Fruit fly (Drosophila melanogaster): ENCODE results near the gene Saf-B.

Gene Saf-B

DNA sequence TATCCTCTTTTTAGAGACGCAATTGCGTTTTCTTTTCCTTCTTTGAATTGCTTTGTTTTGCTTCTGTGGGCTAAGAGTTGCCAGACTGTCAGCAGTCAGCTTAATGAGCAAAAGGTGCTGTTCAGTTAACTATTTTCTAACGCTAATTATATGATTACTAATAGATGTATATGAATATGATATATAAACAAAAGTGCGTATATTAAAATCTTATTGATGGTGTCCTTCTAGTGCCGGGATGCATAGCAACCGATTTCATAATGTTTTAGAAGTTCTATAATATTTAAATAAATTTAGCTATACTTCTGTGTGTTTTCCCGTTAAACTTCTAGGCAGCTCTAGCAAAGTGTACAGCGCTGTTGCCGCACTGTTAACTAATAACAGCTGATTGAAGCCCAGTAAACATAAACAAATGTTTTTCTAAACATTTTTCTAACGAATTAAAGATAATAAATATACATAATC, 12.7 kb downstream of the Saf-B start, which contains the start of the genes Kaz and CG43273 (continued):
- TF ChIP-seq pita (GFP tag; optimal IDR thresholded peaks at IDR 0.05) (no peak), Hr3 (GFP tag; optimal IDR thresholded peaks at IDR 0.05) (peak; percentile 48), gsb (GFP tag; IDR thresholded peaks at IDR 0.05) (no peak), CG4707 (GFP tag; optimal IDR thresholded peaks at IDR 0.05) (no peak), zen2 (GFP tag; IDR thresholded peaks at IDR 0.05; ENCODE audit: partially characterized antibody) (no peak), dimm (GFP tag; IDR thresholded peaks at IDR 0.05) (no peak), Dfd (GFP tag; optimal IDR thresholded peaks at IDR 0.05) (no peak), Chrac-16 (GFP tag; optimal IDR thresholded peaks at IDR 0.05) (peak; percentile 59), pros (GFP tag; optimal IDR thresholded peaks at IDR 0.05) (no peak), CG4854 (GFP tag; optimal IDR thresholded peaks at IDR 0.05) (no peak), Hand (GFP tag; optimal IDR thresholded peaks at IDR 0.05) (no peak), en (GFP tag; optimal IDR thresholded peaks at IDR 0.05) (no peak), Side (GFP tag; optimal IDR thresholded peaks at IDR 0.05) (no peak), Hey (tag; optimal IDR thresholded peaks at IDR 0.05) (no peak), Bteb2 (GFP tag; optimal IDR thresholded peaks at IDR 0.05) (no peak), CG10462 (GFP tag; optimal IDR thresholded peaks at IDR 0.05) (peak; percentile 44), Pdp1 (GFP tag; optimal IDR thresholded peaks at IDR 0.05) (no peak), CG4360 (GFP tag; IDR thresholded peaks at IDR 0.05) (no peak), sim (GFP tag; IDR thresholded peaks at IDR 0.05) (no peak), Myb (GFP tag; optimal IDR thresholded peaks at IDR 0.05) (no peak), CG18476 (GFP tag; optimal IDR thresholded peaks at IDR 0.05) (peak; percentile 31), Scr (GFP tag; IDR thresholded peaks at IDR 0.05; ENCODE audit: partially characterized antibody) (peak; percentile 30; the same call in 1 of the 2 replicates), lola (GFP tag; optimal IDR thresholded peaks at IDR 0.05) (peak in 1 of 3 experiments; percentile 65), Nf-YC (tag; optimal IDR thresholded peaks at IDR 0.05) (no peak)

- TF ChIP-seq nau (GFP tag; optimal IDR thresholded peaks at IDR 0.05) (no peak), pros (GFP tag; optimal IDR thresholded peaks at IDR 0.05) (no peak), jigr1 (GFP tag; IDR thresholded peaks at IDR 0.05) (no peak), hth (optimal IDR thresholded peaks at IDR 0.05) (no peak), trem (tag; optimal IDR thresholded peaks at IDR 0.05) (no peak), CG7928 (GFP tag; optimal IDR thresholded peaks at IDR 0.05) (no peak), seq (GFP tag; IDR thresholded peaks at IDR 0.05) (no peak), Deaf1 (tag; optimal IDR thresholded peaks at IDR 0.05) (no peak), CG4360 (GFP tag; IDR thresholded peaks at IDR 0.05) (no peak), Nf-YC (tag; optimal IDR thresholded peaks at IDR 0.05) (no peak), CG10209 (GFP tag; optimal IDR thresholded peaks at IDR 0.05) (no peak)
These were observed 16.4 kb downstream of the Saf-B start, which contains the start of gene sosie for dm6 chr3R:24833652-24834051. Gene sosie (plus strand): TSS chr3R:24833952.

dm6 chr3R:24841063-24841462, 23.8 kb downstream of the Saf-B start, which contains the start of gene CG33658:
Gene CG33658 (minus strand): TSS chr3R:24841163.
- TF ChIP-seq chn (GFP tag; optimal IDR thresholded peaks at IDR 0.05) (no peak), shn (GFP tag; optimal IDR thresholded peaks at IDR 0.05) (no peak), CHES-1-like (GFP tag; optimal IDR thresholded peaks at IDR 0.05) (no peak), eve (GFP tag; optimal IDR thresholded peaks at IDR 0.05) (no peak), pros (GFP tag; optimal IDR thresholded peaks at IDR 0.05) (no peak), Vsx1 (GFP tag; optimal IDR thresholded peaks at IDR 0.05) (no peak), hth (optimal IDR thresholded peaks at IDR 0.05) (no peak), Hr78 (GFP tag; optimal IDR thresholded peaks at IDR 0.05) (no peak), Mrtf (GFP tag; IDR thresholded peaks at IDR 0.05) (no peak), CG15514 (GFP tag; optimal IDR thresholded peaks at IDR 0.05) (no peak), CG12299 (tag; optimal IDR thresholded peaks at IDR 0.05) (no peak), toy (GFP tag; IDR thresholded peaks at IDR 0.05) (no peak), CG18476 (GFP tag; optimal IDR thresholded peaks at IDR 0.05) (no peak)

Data from whole organism, embryonic.